Fruit fly (Drosophila melanogaster) whole organism, pupa: ENCODE data around the gene nero.

Source experiments
- CG10348 ChIP-seq: fragments of 200-800 bp; sonication (Bioruptor generic); IDR thresholded peaks from 2 replicates; pipeline ENCODE4 v1.3.6; 2022; ENCODE audit warnings: missing biosample characterization, missing genetic modification characterization
- CG12605 ChIP-seq: fragments of 200-800 bp; sonication (Bioruptor generic); IDR thresholded peaks from 2 replicates; pipeline ENCODE4 v1.3.6; 2022; ENCODE audit warnings: missing biosample characterization, missing genetic modification characterization
- CG13204 ChIP-seq: fragments of 200-800 bp; sonication (Bioruptor generic); optimal IDR thresholded peaks from 2 replicates; lab custom pipeline; 2018; ENCODE audit warnings: missing biosample characterization, mild to moderate bottlenecking, missing genetic modification characterization, moderate library complexity
- CG14655 ChIP-seq: fragments of 200-800 bp; sonication (Bioruptor generic); optimal IDR thresholded peaks from 3 replicates; lab custom pipeline; 2017; ENCODE audit warnings: mild to moderate bottlenecking, missing biosample characterization, missing genetic modification reagents, missing genetic modification characterization
- CG15710 ChIP-seq: fragments of 200-800 bp; sonication (Bioruptor generic); optimal IDR thresholded peaks from 2 replicates; lab custom pipeline; 2018; ENCODE audit warnings: missing biosample characterization, mild to moderate bottlenecking, missing genetic modification characterization, moderate library complexity
- CG17806 ChIP-seq: fragments of 200-800 bp; sonication (Bioruptor generic); optimal IDR thresholded peaks from 2 replicates; lab custom pipeline; 2018; ENCODE audit warnings: missing biosample characterization, mild to moderate bottlenecking, missing genetic modification characterization, moderate library complexity
- CG32121 ChIP-seq: fragments of 200-800 bp; sonication (Bioruptor generic); IDR thresholded peaks from 2 replicates; pipeline ENCODE4 v1.3.6; 2022; ENCODE audit warnings: missing biosample characterization, missing genetic modification characterization
- CG34367 ChIP-seq: fragments of 200-800 bp; sonication (Bioruptor generic); optimal IDR thresholded peaks from 2 replicates; lab custom pipeline; 2018; ENCODE audit warnings: missing biosample characterization, mild to moderate bottlenecking, missing genetic modification characterization
- CG4496 ChIP-seq: fragments of 200-800 bp; sonication (Bioruptor generic); IDR thresholded peaks from 3 replicates; pipeline ENCODE4 v1.3.6; 2022; ENCODE audit warnings: missing biosample characterization, missing genetic modification characterization
- CG8159 ChIP-seq: fragments of 200-800 bp; sonication (Bioruptor generic); optimal IDR thresholded peaks from 3 replicates; lab custom pipeline; 2018; ENCODE audit warnings: missing biosample characterization, mild to moderate bottlenecking, missing genetic modification characterization, moderate library complexity
- CG8301 ChIP-seq: fragments of 200-800 bp; sonication (Bioruptor generic); optimal IDR thresholded peaks from 2 replicates; lab custom pipeline; 2018; ENCODE audit warnings: missing biosample characterization, mild to moderate bottlenecking, missing genetic modification characterization
- CG9948 ChIP-seq: fragments of 200-800 bp; sonication (Bioruptor generic); optimal IDR thresholded peaks from 2 replicates; lab custom pipeline; 2018; ENCODE audit warnings: missing biosample characterization, mild to moderate bottlenecking, missing genetic modification characterization, moderate library complexity
- D1 ChIP-seq: fragments of 200-800 bp; sonication (Bioruptor generic); optimal IDR thresholded peaks from 2 replicates; lab custom pipeline; 2018; ENCODE audit warnings: missing biosample characterization, mild to moderate bottlenecking, missing genetic modification characterization, moderate library complexity
- EcR ChIP-seq: fragments of 200-800 bp; sonication (Bioruptor generic); optimal IDR thresholded peaks from 3 replicates; lab custom pipeline; 2019; ENCODE audit warnings: missing biosample characterization, missing genetic modification characterization, mild to moderate bottlenecking, moderate library complexity, missing genetic modification reagents
- Ets98B ChIP-seq: fragments of 200-800 bp; sonication (Bioruptor generic); IDR thresholded peaks from 2 replicates; pipeline ENCODE4 v1.3.6; 2022; ENCODE audit warnings: missing biosample characterization, missing genetic modification characterization
- Pif1A ChIP-seq: fragments of 200-800 bp; sonication (Bioruptor generic); optimal IDR thresholded peaks from 3 replicates; lab custom pipeline; 2016; ENCODE audit warnings: missing biosample characterization, missing genetic modification characterization
- Pif1B ChIP-seq: fragments of 200-800 bp; sonication (Bioruptor generic); optimal IDR thresholded peaks from 3 replicates; lab custom pipeline; 2016; ENCODE audit warnings: missing biosample characterization, missing genetic modification characterization
- Snoo ChIP-seq: fragments of 200-800 bp; sonication (Bioruptor generic); optimal IDR thresholded peaks from 3 replicates; lab custom pipeline; 2017; ENCODE audit warnings: missing biosample characterization, mild to moderate bottlenecking, missing genetic modification characterization, inconsistent platforms
- fd96Ca ChIP-seq: fragments of 200-800 bp; sonication (Bioruptor generic); IDR thresholded peaks from 3 replicates; pipeline ENCODE4 v1.3.6; 2022; ENCODE audit warnings: missing biosample characterization, missing genetic modification characterization
- gl ChIP-seq: fragments of 200-800 bp; sonication (Bioruptor generic); optimal IDR thresholded peaks from 2 replicates; lab custom pipeline; 2018; ENCODE audit warnings: missing biosample characterization, mild to moderate bottlenecking, missing genetic modification characterization
- rn ChIP-seq: fragments of 200-800 bp; sonication (Bioruptor generic); IDR thresholded peaks from 2 replicates; pipeline ENCODE4 v1.3.6; 2022; ENCODE audit warnings: missing biosample characterization, missing genetic modification characterization

Gene nero

DNA sequence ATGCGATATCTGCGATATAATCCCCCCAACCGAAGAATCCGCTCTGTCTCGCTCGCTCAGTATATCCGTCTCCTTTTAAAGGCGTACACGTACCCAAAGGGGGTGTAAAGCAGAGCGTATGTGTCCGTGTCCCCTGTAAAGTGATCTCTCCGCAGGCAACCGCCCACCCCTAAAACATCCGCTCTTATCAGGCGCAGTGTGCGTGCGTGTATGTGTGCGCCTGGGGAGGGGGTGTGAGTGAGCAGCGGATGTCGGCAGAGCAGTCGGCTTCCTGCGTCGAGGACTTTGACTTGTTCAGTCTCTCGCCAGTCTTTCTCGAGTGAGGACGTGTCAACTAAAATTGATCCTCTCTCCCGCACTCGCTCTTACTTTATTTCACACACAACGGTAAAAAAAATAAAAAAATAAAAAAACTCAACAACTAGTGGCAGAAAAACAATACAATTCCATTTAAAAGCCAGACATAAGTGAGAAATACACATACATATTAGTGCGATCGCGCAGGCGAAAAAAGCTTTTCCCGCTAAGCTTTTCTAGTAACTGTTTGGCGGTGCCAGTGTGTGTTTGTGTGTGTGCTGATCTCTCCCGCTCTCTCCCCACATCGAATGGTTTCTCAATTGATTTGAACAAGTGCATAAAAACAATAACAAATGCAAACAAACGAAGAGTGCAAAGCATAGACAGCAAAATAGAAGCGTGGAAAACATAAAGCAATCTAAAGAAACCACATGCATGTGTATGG is 21.7 kb downstream of the nero start:
- TF ChIP-seq CG34367 (tag; lab: Kevin White, UChicago): peak; percentile 42
- TF ChIP-seq Ets98B: peak; percentile 50; the same call in 1 of the 2 replicates
- TF ChIP-seq rn (GFP tag; lab: Robert Waterston, UW): no peak
- TF ChIP-seq CG12605: peak; percentile 62; the same call in 1 of the 2 replicates
- TF ChIP-seq CG8159: peak; percentile 6
- TF ChIP-seq EcR (GFP tag; lab: Kevin White, UChicago): peak; percentile 79
- no peak for TF ChIP-seq CG10348
- TF ChIP-seq CG4496: peak; percentile 83
- TF ChIP-seq CG15710 (tag; lab: Kevin White, UChicago): peak; percentile 29
- TF ChIP-seq Snoo (tag; lab: Kevin White, UChicago): peak; percentile 26
- TF ChIP-seq D1: no peak
- peak; percentile 63 for TF ChIP-seq fd96Ca (GFP tag; lab: Robert Waterston, UW)
- peak; percentile 90 for TF ChIP-seq CG13204 (GFP tag; lab: Kevin White, UChicago)
- peak; percentile 17 for TF ChIP-seq Pif1B (GFP tag; lab: Kevin White, UChicago)
- no peak for TF ChIP-seq CG8301
- TF ChIP-seq CG32121 (GFP tag; lab: Robert Waterston, UW): peak; percentile 25; the same call in 1 of the 2 replicates
- TF ChIP-seq gl (tag; lab: Kevin White, UChicago): peak; percentile 81

DNA sequence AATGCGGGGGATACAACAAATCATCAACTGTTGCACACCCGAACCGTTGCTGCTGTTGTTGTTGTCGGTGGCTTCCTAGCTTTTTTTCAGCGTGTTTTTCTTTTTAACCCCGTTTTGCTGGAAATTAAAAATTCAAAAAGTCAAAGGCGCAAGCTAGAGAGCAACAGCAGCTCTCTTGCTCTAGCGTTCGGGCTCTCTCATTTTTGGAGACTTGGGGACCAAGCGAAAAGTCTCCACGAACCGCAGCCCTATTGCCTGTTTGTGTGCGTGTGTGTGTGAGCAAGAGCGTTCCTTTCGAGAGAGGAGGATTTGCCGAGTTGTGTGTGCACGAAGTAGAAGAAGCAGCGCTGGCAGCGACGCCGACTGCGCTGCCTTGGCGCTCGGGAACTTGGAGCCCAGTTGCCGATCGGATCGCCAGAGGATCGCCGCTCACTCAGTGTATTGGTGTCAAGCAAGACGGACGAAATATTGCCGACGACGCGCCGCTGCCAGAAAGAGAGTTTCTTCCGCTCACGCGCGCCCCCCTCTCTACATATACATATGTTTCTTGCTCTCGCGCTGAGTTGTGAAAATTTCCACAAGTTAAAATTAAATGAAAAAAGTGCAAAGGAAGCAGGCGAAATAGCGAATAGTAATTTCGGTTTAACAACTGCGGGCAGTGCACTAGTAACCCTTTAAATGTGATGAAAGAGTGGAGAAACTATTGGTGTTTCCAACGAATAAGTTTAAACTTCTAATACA is 22.6 kb downstream of the nero start:
- TF ChIP-seq D1: no peak
- TF ChIP-seq CG12605: peak; percentile 40
- TF ChIP-seq CG13204 (GFP tag; lab: Kevin White, UChicago): peak; percentile 64
- no peak for TF ChIP-seq rn (GFP tag; lab: Robert Waterston, UW)
- TF ChIP-seq fd96Ca (GFP tag; lab: Robert Waterston, UW): peak; percentile 63; the same call in 1 of the 3 replicates
- TF ChIP-seq CG32121 (GFP tag; lab: Robert Waterston, UW): peak; percentile 39
- TF ChIP-seq EcR (GFP tag; lab: Kevin White, UChicago): peak; percentile 81
- no peak for TF ChIP-seq CG15710 (tag; lab: Kevin White, UChicago)
- TF ChIP-seq CG4496: peak; percentile 79
- TF ChIP-seq Ets98B: peak; percentile 52; the same call in 1 of the 2 replicates
- peak; percentile 10 for TF ChIP-seq CG8159
- TF ChIP-seq Snoo (tag; lab: Kevin White, UChicago): peak; percentile 34
- TF ChIP-seq CG14655 (GFP tag; lab: Kevin White, UChicago): no peak
- no peak for TF ChIP-seq Pif1B (GFP tag; lab: Kevin White, UChicago)
- TF ChIP-seq CG9948 (tag; lab: Kevin White, UChicago): peak; percentile 13

DNA sequence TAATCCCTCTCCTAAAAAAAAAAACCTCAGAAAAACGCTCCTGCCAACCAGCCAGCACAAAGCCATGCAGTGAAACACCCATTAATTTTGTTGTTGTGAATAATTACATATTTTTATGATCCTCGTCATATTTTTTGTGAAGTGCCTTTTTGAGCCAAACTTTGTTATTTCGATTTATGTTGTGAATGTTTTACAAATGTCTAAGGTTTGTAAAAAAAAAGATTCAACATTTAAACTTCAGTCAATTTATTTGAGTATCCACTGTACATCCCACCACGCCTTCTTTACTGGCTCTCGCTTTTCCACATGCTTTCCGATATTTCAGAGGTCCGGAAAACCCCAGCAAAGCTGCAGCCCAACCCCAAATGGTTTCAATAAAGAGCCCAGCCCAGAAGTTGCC is 23.2 kb downstream of the nero start:
- TF ChIP-seq CG10348: no peak
- TF ChIP-seq CG9948 (tag; lab: Kevin White, UChicago): peak; percentile 3
- no peak for TF ChIP-seq Pif1A (GFP tag; lab: Kevin White, UChicago)
- TF ChIP-seq gl (tag; lab: Kevin White, UChicago): no peak
- TF ChIP-seq CG14655 (GFP tag; lab: Kevin White, UChicago): peak; percentile 38
- no peak for TF ChIP-seq CG8159
- TF ChIP-seq CG34367 (tag; lab: Kevin White, UChicago): no peak

DNA sequence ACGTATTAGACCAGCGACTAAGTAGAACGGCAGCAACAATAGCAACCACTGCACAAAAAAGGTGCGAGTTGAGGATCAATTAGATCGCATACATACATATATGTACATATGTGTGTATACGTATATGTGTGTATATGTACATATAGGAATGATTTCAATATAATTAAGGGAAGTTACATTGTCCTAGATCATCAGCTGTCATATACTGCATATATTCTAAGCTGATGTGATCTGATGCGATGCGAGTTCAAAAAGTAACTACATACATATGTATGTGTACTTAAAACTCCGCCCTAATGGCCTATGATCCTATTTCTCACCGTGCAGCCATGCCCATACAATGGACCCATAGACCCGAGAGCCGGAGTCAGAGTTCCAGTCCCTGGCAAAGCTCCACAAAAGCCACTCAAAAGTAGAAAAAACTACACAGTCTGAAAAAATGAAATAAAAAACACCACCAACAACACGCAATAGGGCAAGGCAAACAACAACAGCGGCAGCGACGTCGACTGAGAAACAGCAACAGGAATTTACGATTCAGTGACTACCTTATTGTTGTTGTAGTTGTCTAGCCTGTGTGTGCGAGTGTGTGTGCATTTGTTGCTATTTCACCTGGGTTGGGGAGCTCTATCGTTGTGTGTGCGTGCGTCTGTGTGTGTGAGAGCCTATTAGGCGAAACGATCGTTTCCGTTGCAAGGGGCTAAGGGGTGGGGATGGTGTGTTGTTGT is 24.0 kb downstream of the nero start:
- peak; percentile 33 for TF ChIP-seq CG17806
- TF ChIP-seq D1: no peak
- peak; percentile 20 for TF ChIP-seq CG15710 (tag; lab: Kevin White, UChicago)
- no peak for TF ChIP-seq CG13204 (GFP tag; lab: Kevin White, UChicago)
- TF ChIP-seq fd96Ca (GFP tag; lab: Robert Waterston, UW): peak; percentile 71
- TF ChIP-seq Ets98B: no peak; the same call in 1 of the 2 replicates
- TF ChIP-seq Pif1B (GFP tag; lab: Kevin White, UChicago): peak; percentile 61
- no peak for TF ChIP-seq CG12605
- TF ChIP-seq CG32121 (GFP tag; lab: Robert Waterston, UW): peak; percentile 60; the same call in 1 of the 2 replicates
- peak; percentile 53 for TF ChIP-seq EcR (GFP tag; lab: Kevin White, UChicago)
- peak; percentile 31 for TF ChIP-seq CG34367 (tag; lab: Kevin White, UChicago)
- no peak for TF ChIP-seq CG10348
- TF ChIP-seq gl (tag; lab: Kevin White, UChicago): no peak
- TF ChIP-seq Snoo (tag; lab: Kevin White, UChicago): no peak
- TF ChIP-seq CG14655 (GFP tag; lab: Kevin White, UChicago): peak; percentile 85
- peak; percentile 41 for TF ChIP-seq CG9948 (tag; lab: Kevin White, UChicago)
- TF ChIP-seq CG4496: 0 out of 3 replicates have a peak, but pooled peaks have one; percentile 7
- TF ChIP-seq Pif1A (GFP tag; lab: Kevin White, UChicago): peak; percentile 46
- peak; percentile 71 for TF ChIP-seq CG8301
- no peak for TF ChIP-seq CG8159
- TF ChIP-seq rn (GFP tag; lab: Robert Waterston, UW): no peak

DNA sequence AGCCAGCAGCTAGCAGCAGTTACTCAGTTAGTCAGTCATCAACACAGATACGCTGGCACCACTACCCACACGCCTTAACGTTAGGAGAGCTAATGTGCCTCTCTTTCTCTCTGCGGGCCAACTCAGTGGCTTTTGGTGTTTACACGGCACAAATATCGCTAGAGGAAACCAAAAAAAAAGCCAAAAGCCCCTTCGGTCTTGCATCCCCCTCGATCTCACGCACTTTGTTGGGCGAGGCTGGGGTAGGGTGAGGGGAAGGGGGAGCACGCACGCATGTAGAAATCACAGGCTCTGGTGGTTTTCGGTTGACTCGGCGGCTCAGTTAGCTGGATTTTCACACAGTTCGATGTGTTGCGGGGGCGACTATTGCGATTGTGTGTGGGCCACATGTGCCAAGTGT is 25.4 kb downstream of the nero start:
- TF ChIP-seq CG4496 (no peak), CG14655 (GFP tag; lab: Kevin White, UChicago) (no peak)
- TF ChIP-seq, all 21 proteins: peak for 0
